Worm (Caenorhabditis elegans) whole organism, L4/young adult: ENCODE results near the gene aly-1.

Experiments used
- W03F9.2 ChIP-seq: fragments of 150-350 bp; optimal IDR thresholded peaks from 2 replicates; lab custom pipeline; 2014; ENCODE audit warnings: missing biosample characterization, missing genetic modification characterization
- dao-5 ChIP-seq: sonication (generic microtip); optimal IDR thresholded peaks from 2 replicates; lab custom pipeline; 2016; ENCODE audit warnings: missing genotype, missing genetic modification characterization, moderate library complexity, missing compliant biosample characterization
- him-1 ChIP-seq: sonication (generic microtip); optimal IDR thresholded peaks from 2 replicates; lab custom pipeline; 2016; ENCODE audit warnings: missing genotype, missing genetic modification reagents, missing genetic modification characterization, missing compliant biosample characterization

DNA sequence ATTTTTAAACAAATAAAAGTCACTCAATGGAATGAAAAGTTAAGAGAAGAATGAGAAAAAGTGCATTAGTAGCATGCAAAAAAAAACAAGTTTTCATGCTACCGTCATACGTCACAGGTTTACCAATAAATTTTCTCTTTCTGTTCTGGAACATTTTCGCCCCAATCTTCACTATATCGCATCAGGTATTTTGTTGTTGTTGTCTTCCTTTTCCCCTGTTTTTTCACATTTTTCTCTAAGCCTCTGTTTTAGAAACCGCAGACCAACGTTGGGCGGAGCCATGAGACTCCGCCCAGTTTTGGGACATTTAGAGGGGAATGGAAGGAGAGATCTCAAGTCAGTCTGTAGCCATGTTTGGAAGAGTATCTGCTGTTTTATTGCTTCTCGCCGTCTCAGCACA, 20.4 kb upstream of the aly-1 start, which contains the start of gene msa-1:
- TF ChIP-seq him-1 (tag; lab: Kevin White, UChicago), result no peak
- no peak for TF ChIP-seq W03F9.2 (tag; lab: Kevin White, UChicago)
- no peak for TF ChIP-seq dao-5 (tag; lab: Kevin White, UChicago)
